Worm (Caenorhabditis elegans) whole organism, L1 larva: ENCODE results near the gene dgk-4.

Source experiments
- aha-1 ChIP-seq: fragments of 150-350 bp; optimal IDR thresholded peaks from 2 replicates; lab custom pipeline; 2014; ENCODE audit warnings: missing biosample characterization, missing genetic modification characterization
- jun-1 ChIP-seq: fragments of 150-350 bp; optimal IDR thresholded peaks from 2 replicates; lab custom pipeline; 2014; ENCODE audit warnings: missing biosample characterization, missing genetic modification reagents, missing genetic modification characterization
- lin-13 ChIP-seq: fragments of 150-350 bp; optimal IDR thresholded peaks from 2 replicates; lab custom pipeline; 2014; ENCODE audit warnings: missing biosample characterization, missing genetic modification reagents, missing genetic modification characterization
- nhr-237 ChIP-seq: fragments of 150-350 bp; optimal IDR thresholded peaks from 2 replicates; lab custom pipeline; 2014; ENCODE audit warnings: missing biosample characterization, missing genetic modification characterization
- pqm-1 ChIP-seq: sonication (generic microtip); optimal IDR thresholded peaks from 3 replicates; lab custom pipeline; 2017; ENCODE audit warnings: missing biosample characterization, missing genetic modification characterization
- skn-1 ChIP-seq: fragments of 150-350 bp; optimal IDR thresholded peaks from 2 replicates; lab custom pipeline; 2014; ENCODE audit warnings: missing biosample characterization, missing genetic modification characterization

DNA sequence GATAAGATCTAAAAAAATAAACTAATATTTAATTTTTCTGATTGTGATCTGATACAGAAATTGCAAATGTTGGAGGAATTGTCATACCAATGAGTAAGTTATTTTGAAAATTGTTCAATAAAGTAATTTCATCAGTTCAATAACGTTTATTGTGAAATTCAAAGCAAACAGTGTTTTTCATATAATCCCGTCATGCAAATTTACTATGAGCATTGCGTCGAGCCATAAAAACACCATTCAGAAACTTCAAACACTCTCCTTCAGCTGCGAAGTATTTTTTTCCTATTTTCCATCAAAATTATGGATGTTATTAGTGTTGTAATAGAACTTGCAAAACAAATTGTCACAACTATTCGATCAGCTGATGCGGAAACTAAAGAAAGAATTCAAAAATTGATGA is 20.7 kb downstream of the dgk-4 start, which contains the start of gene C49C8.8:
- TF ChIP-seq lin-13 (GFP tag; lab: Kevin White, UChicago) (no peak), skn-1 (tag; lab: Kevin White, UChicago) (no peak), aha-1 (tag; lab: Kevin White, UChicago) (no peak), pqm-1 (tag; lab: Kevin White, UChicago) (no peak), jun-1 (tag; lab: Kevin White, UChicago) (no peak), nhr-237 (tag; lab: Kevin White, UChicago) (no peak)
